Worm (Caenorhabditis elegans): ENCODE results near the gene egg-1.
A peak's percentile ranks its signal among the peaks of the same experiment; 100 is the strongest.

The egg-1 gene

DNA sequence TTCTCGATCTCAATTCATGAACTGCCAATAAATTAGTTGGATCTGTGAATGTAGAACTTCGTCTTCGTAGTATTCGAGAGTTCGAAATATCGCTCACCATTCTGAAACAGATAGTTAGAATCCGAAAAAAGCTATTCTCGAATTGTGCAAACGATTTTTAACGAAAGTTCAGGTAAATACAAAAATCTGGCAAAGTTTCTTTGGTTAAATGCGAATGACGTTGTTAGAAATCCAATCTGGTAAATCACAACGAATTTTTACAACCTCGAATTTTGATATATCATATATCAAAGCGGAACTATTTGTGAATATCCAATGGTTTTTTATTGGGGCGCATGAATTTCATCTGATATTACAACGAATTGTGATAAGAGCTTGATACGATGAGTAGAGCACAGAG is 18.8 kb upstream of the egg-1 start, which contains the start of gene hpo-28:
hpo-28 (minus strand) TSS at position 101 of the 400 bp plus-strand sequence.
- no peak for TF ChIP-seq tbx-11 (GFP tag; IDR thresholded peaks at IDR 0.05)
- no peak for TF ChIP-seq tbx-37 (GFP tag; conservative IDR thresholded peaks at IDR 0.05)
- no peak for TF ChIP-seq B0310.2 (tag; optimal IDR thresholded peaks at IDR 0.05)
- TF ChIP-seq aly-1 (tag; optimal IDR thresholded peaks at IDR 0.05) = no peak
- TF ChIP-seq ets-7 (tag; optimal IDR thresholded peaks at IDR 0.05) = no peak
- no peak for TF ChIP-seq ceh-36 (tag; optimal IDR thresholded peaks at IDR 0.05)
- no peak for TF ChIP-seq pes-1 (GFP tag; IDR thresholded peaks at IDR 0.05)
- no peak for TF ChIP-seq hmg-4 (GFP tag; optimal IDR thresholded peaks at IDR 0.05)
- no peak for TF ChIP-seq sea-1 (GFP tag; conservative IDR thresholded peaks at IDR 0.05)
- TF ChIP-seq scrt-1 (GFP tag; IDR thresholded peaks at IDR 0.05) = no peak
- no peak for TF ChIP-seq flt-1 (GFP tag; IDR thresholded peaks at IDR 0.05)
- TF ChIP-seq tra-4 (tag; optimal IDR thresholded peaks at IDR 0.05) = no peak
- TF ChIP-seq hmbx-1 (tag; optimal IDR thresholded peaks at IDR 0.05) = no peak

- TF ChIP-seq B0310.2 (tag; optimal IDR thresholded peaks at IDR 0.05) = no peak
- TF ChIP-seq ets-7 (tag; optimal IDR thresholded peaks at IDR 0.05) = no peak
- no peak for TF ChIP-seq hnd-1 (tag; optimal IDR thresholded peaks at IDR 0.05)
- TF ChIP-seq tbx-37 (GFP tag; conservative IDR thresholded peaks at IDR 0.05) = no peak
- TF ChIP-seq ama-1 (optimal IDR thresholded peaks at IDR 0.05) = no peak
- no peak for TF ChIP-seq hmbx-1 (tag; optimal IDR thresholded peaks at IDR 0.05)
- no peak for TF ChIP-seq ceh-36 (tag; optimal IDR thresholded peaks at IDR 0.05)
- no peak for TF ChIP-seq hmg-4 (GFP tag; optimal IDR thresholded peaks at IDR 0.05)
- TF ChIP-seq ceh-13 (GFP tag; optimal IDR thresholded peaks at IDR 0.05) = no peak
- no peak for TF ChIP-seq pes-1 (GFP tag; IDR thresholded peaks at IDR 0.05)
Measured at ce11 chrIII:5710045-5710444, 17.9 kb upstream of the egg-1 start, which contains the start of gene B0336.12. Gene B0336.12 (minus strand): TSS chrIII:5710145.

DNA sequence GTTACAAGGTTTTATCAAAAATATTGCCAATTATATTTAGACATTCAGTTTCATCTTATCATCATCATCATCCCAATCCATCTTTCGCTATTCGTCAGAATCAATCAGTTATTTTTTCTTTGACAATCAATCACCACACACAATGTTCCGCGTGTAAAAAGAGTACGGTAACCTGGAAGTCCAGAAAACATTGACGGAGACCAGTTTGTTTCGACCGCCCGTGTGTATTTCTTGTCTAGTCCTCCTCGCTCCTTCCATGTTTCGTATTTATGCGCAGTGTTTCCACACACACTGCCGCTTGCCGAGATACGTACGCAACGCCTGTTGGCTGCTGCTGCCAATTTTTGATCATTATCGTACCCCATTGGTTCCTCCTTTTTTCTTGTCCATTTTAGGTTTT is 17.3 kb upstream of the egg-1 start:
- TF ChIP-seq sea-1 (GFP tag; conservative IDR thresholded peaks at IDR 0.05) (0 out of 2 replicates have a peak, but pooled peaks have one; percentile 26), ets-7 (tag; optimal IDR thresholded peaks at IDR 0.05) (no peak), hmg-4 (GFP tag; optimal IDR thresholded peaks at IDR 0.05) (no peak), aly-1 (tag; optimal IDR thresholded peaks at IDR 0.05) (peak; percentile 3), F13C5.2 (tag; optimal IDR thresholded peaks at IDR 0.05) (no peak)

ce11 chrIII:5711242-5711641 is 16.7 kb upstream of the egg-1 start, which contains the start of gene rbm-26:
Gene rbm-26 (plus strand): TSS chrIII:5711542.
- TF ChIP-seq ama-1 (optimal IDR thresholded peaks at IDR 0.05) (no peak), pes-1 (GFP tag; IDR thresholded peaks at IDR 0.05) (no peak), hmg-4 (GFP tag; optimal IDR thresholded peaks at IDR 0.05) (no peak), aly-1 (tag; optimal IDR thresholded peaks at IDR 0.05) (no peak), F13C5.2 (tag; optimal IDR thresholded peaks at IDR 0.05) (no peak), hnd-1 (tag; optimal IDR thresholded peaks at IDR 0.05) (no peak), B0310.2 (tag; optimal IDR thresholded peaks at IDR 0.05) (no peak), hmbx-1 (tag; optimal IDR thresholded peaks at IDR 0.05) (no peak), ets-7 (tag; optimal IDR thresholded peaks at IDR 0.05) (no peak), flt-1 (GFP tag; IDR thresholded peaks at IDR 0.05) (no peak), ceh-13 (GFP tag; optimal IDR thresholded peaks at IDR 0.05) (no peak), sea-1 (GFP tag; conservative IDR thresholded peaks at IDR 0.05) (no peak), tra-4 (tag; optimal IDR thresholded peaks at IDR 0.05) (no peak), tbx-11 (GFP tag; IDR thresholded peaks at IDR 0.05) (no peak), tbx-37 (GFP tag; conservative IDR thresholded peaks at IDR 0.05) (no peak), scrt-1 (GFP tag; IDR thresholded peaks at IDR 0.05) (no peak), ceh-36 (tag; optimal IDR thresholded peaks at IDR 0.05) (no peak)

DNA sequence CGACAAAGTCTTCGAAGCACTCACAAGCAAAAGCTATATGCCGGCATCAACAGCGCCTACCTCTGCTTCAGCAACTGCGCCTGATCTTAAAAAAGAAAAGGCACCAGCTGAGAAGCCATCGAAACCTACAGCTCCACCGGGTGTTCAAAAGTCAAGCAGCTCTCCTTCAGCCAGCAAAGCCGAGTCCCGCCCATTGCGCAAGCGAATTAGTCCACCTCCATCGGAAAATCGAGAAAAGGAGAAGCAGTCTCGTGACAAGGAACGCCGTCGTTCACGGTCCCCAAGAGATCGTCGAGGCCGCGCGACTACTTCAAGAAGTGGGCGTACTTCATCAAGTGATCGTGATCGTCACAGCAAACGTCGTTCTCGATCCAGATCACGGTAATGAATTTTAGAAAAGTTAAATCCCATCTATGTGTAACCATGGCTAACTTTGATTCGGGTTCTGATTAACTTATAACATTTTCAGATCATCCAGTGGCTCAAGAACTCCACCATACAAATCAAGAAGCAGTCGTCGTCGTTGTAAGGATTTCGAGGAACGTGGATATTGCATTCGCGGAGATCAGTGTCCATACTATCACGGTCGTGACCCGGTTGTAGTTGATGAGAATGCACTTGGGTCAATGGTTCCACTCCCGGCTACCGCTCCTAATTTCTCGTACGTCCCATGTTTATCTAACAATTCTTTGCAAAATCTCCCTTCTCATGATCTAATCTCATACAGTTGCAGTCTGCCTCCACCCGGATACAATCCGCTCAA is 15.9 kb upstream of the egg-1 start:
- TF ChIP-seq tra-4 (tag; optimal IDR thresholded peaks at IDR 0.05) (no peak), aly-1 (tag; optimal IDR thresholded peaks at IDR 0.05) (no peak), ets-7 (tag; optimal IDR thresholded peaks at IDR 0.05) (no peak)

DNA sequence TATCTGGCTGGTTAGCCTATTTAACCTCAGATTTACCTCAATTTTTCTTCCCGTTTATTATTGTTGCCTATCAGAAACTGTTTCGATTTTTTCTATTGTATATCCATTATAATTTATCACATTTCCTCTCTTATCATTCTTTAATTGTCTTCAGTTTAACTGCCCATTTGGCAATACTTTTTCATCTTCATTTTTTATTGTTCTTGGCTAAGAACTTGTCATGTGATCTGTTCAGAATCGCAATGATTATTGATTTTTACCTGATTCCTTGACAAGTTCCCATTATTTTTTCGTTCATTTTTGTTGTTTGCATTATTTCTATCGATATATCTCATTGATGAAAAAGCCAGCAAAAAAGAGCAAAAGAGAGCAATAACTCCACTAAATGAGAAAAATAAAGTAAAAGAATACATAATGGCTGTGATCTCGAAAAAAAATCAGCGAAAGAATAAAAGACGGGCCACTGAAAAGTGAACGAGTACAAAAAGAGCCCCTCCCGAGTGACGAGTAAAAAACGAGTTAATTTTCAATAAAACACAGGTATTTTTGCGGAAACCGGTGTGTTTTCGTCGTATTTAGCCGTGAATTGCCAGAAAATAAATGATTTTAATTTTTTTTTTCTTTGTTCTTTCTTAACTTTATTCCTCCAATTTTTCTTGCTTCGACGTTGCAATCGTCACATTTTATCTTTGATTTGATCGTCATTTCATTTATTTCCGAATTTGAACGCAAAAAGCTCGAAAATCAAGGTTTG is 13.6 kb upstream of the egg-1 start, which contains the start of gene arf-1:
arf-1 (plus strand) TSS at position 657 of the 754 bp plus-strand sequence.
- TF ChIP-seq scrt-1 (GFP tag; IDR thresholded peaks at IDR 0.05) = no peak
- TF ChIP-seq sea-1 (GFP tag; conservative IDR thresholded peaks at IDR 0.05) = no peak
- TF ChIP-seq ama-1 (optimal IDR thresholded peaks at IDR 0.05) = no peak
- no peak for TF ChIP-seq ets-7 (tag; optimal IDR thresholded peaks at IDR 0.05)
- no peak for TF ChIP-seq tra-4 (tag; optimal IDR thresholded peaks at IDR 0.05)
- TF ChIP-seq ceh-36 (tag; optimal IDR thresholded peaks at IDR 0.05) = no peak
- no peak for TF ChIP-seq tbx-37 (GFP tag; conservative IDR thresholded peaks at IDR 0.05)
- TF ChIP-seq pes-1 (GFP tag; IDR thresholded peaks at IDR 0.05) = no peak
- no peak for TF ChIP-seq flt-1 (GFP tag; IDR thresholded peaks at IDR 0.05)
- no peak for TF ChIP-seq B0310.2 (tag; optimal IDR thresholded peaks at IDR 0.05)
- no peak for TF ChIP-seq hnd-1 (tag; optimal IDR thresholded peaks at IDR 0.05)
- TF ChIP-seq aly-1 (tag; optimal IDR thresholded peaks at IDR 0.05) = no peak
- no peak for TF ChIP-seq hmg-4 (GFP tag; optimal IDR thresholded peaks at IDR 0.05)
- no peak for TF ChIP-seq tbx-11 (GFP tag; IDR thresholded peaks at IDR 0.05)
- no peak for TF ChIP-seq hmbx-1 (tag; optimal IDR thresholded peaks at IDR 0.05)
- TF ChIP-seq F13C5.2 (tag; optimal IDR thresholded peaks at IDR 0.05) = no peak
- no peak for TF ChIP-seq ceh-13 (GFP tag; optimal IDR thresholded peaks at IDR 0.05)

DNA sequence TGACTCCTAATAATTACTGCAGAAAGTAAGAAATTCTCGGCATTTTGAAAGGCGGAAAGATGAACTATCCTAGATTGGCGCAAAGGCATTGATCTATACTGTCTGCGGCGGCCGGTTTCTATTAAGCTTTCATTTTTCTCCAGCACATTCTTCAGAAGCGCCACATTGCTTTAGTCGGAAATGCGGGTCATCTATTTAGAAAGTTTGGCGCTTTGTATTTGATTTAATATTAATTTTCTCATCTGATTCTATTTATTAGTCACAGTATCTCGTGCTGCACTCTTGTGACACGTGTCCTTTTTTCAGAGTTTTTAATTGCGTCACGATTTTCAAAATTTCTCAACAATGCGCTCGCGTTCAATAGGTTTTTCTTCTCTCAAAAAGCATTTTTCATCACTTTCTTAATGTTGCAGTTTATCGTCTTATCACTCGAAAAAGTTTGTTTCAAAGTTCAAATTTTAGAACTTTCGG is 13.0 kb upstream of the egg-1 start:
- TF ChIP-seq ama-1 (optimal IDR thresholded peaks at IDR 0.05) (peak; percentile 83), ceh-36 (tag; optimal IDR thresholded peaks at IDR 0.05) (peak; percentile 27), ceh-13 (GFP tag; optimal IDR thresholded peaks at IDR 0.05) (no peak), aly-1 (tag; optimal IDR thresholded peaks at IDR 0.05) (no peak)

All from whole organism, early embryonic.